Worm (Caenorhabditis elegans): Measurements from ENCODE around the gene tre-3.

Gene tre-3

DNA sequence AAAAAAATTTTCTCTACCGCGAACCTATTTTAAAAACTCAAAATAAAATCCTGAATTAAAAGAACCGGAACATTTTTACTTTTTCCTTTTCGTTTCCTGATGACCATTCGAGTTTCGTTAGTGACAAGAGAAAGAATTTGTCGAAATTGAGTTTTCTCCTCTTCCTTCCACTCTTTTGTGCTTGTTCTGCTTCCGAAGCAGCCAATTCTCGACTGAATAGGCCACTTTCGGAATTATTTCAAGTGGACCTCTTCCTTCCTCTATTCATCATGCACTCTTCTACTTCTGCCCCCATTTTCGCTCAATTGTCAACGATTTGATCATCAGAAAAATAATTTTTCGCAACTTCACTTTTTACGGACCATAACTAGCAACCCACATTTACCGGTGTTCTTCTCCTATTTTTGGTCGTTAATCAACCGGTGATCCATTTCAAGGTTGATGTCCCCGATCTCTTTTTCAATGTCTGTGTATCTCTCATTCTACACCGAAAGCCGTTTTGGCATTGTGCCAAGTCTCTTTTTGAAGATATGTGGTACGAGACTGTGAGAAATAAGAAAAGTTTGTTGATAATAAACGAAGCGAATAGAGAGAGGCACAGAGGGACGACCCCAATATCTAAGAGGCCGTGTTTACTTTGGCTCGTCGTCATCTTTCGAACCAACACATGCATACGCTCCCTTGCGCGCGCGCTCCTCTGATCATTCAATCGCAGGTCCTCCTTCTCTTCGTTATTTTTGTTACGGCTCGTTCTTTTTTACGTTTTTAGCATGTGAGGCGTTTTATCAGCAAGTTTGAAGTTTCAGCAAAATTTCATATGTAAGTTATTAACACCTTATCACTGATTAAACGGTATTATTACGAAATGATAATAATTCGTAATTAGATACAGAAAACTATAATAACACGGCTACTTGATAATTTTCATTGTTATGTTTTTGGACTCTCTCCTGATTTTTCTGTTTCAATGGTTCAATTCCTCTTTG lies 40.8 kb downstream of the tre-3 start (continued):
- no peak for TF ChIP-seq F16B12.6 (tag; optimal IDR thresholded peaks at IDR 0.05)
- TF ChIP-seq nhr-71 (tag; optimal IDR thresholded peaks at IDR 0.05), result peak; percentile 33
- no peak for TF ChIP-seq swsn-7 (tag; optimal IDR thresholded peaks at IDR 0.05)
- TF ChIP-seq unc-30 (tag; optimal IDR thresholded peaks at IDR 0.05), result no peak
- TF ChIP-seq irx-1 (tag; optimal IDR thresholded peaks at IDR 0.05), result peak; percentile 3
- no peak for TF ChIP-seq C16A3.4 (tag; optimal IDR thresholded peaks at IDR 0.05)
- no peak for TF ChIP-seq isw-1 (GFP tag; IDR thresholded peaks at IDR 0.05)
- peak; percentile 22 for TF ChIP-seq nhr-20 (tag; optimal IDR thresholded peaks at IDR 0.05)
- TF ChIP-seq nhr-47 (tag; optimal IDR thresholded peaks at IDR 0.05), result no peak
- peak; percentile 89 for TF ChIP-seq nhr-85 (tag)
- TF ChIP-seq efl-1 (optimal IDR thresholded peaks at IDR 0.05), result no peak
- TF ChIP-seq efl-1 (GFP tag; optimal IDR thresholded peaks at IDR 0.05 in 1 of 2), result peak in 1 of 2 experiments; percentile 26
- TF ChIP-seq xbp-1 (tag; optimal IDR thresholded peaks at IDR 0.05), result no peak

DNA sequence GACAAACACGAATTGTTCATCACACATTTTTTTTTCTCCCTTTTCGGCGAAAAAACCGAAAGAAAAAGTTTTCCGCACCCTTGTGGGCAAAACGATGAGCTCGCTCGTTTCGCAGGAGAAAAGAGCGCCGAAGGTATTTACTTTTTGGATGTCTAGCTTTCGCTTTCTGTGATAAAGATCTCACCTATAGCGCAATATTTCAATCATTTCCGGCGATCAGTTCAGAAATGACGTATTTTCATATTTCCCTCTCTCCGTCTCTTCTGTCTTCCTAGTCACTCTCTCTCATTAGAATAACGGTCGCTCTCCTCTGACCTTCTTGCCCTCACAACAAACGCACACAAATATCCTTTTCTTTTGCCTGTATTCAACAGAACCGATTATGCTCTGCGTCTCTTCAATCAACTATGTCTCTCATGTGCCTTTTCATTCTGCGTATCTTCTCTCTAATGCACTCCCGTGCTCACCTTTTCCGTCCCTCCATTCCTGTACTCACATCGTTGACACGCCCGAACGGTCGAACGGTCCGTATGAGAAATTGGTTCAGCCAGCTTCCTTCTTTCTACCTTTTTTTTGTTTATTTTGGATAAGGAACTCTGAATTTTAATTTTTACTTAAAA lies 41.8 kb downstream of the tre-3 start:
- TF ChIP-seq efl-1 (optimal IDR thresholded peaks at IDR 0.05) (peak; percentile 31 to 55), efl-1 (GFP tag; optimal IDR thresholded peaks at IDR 0.05 in 1 of 2) (no peak), nhr-85 (tag) (peak; percentile 88), blmp-1 (tag; optimal IDR thresholded peaks at IDR 0.05) (peak; percentile 80), nhr-77 (tag; optimal IDR thresholded peaks at IDR 0.05) (no peak), tbx-2 (tag; optimal IDR thresholded peaks at IDR 0.05) (no peak), lsy-2 (tag; optimal IDR thresholded peaks at IDR 0.05) (peak in 1 of 2 experiments; percentile 2), snu-23 (GFP tag; optimal IDR thresholded peaks at IDR 0.05) (peak; percentile 26), xbp-1 (tag; optimal IDR thresholded peaks at IDR 0.05) (no peak), nhr-90 (tag; optimal IDR thresholded peaks at IDR 0.05; ENCODE audit: poor library complexity) (peak; percentile 6), fkh-8 (tag; optimal IDR thresholded peaks at IDR 0.05) (no peak), nhr-71 (tag; optimal IDR thresholded peaks at IDR 0.05) (peak; percentile 39), lin-15B (tag; optimal IDR thresholded peaks at IDR 0.05) (no peak), rnt-1 (tag; optimal IDR thresholded peaks at IDR 0.05) (peak; percentile 7), lin-14 (GFP tag; optimal IDR thresholded peaks at IDR 0.05) (peak; percentile 60), lin-35 (GFP tag; optimal IDR thresholded peaks at IDR 0.05) (peak; percentile 0 to 36), mep-1 (tag; optimal IDR thresholded peaks at IDR 0.05) (peak; percentile 48), nhr-20 (tag; optimal IDR thresholded peaks at IDR 0.05) (peak; percentile 40), grh-1 (GFP tag; IDR thresholded peaks at IDR 0.05) (peak; percentile 19; the same call in 1 of the 2 replicates)

DNA sequence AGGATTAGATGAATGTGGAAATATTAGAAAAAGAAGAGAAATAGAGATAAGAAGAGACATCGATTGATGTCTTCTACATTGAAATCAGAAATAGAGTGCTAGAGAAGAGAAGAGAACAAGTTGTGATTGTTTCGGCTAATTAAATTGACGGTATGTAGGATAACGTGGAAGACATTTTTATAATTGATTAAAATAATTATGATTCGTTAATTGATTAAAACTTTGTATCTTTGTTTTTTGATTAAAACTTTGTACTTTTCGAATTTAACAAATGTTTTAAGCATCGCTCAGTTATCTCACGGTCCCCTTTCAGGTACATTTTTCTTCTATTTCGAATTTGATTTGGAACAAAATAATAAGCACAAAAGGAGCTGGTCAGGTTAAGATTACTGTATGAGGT lies 43.2 kb downstream of the tre-3 start, which contains the start of gene lgc-44:
Gene lgc-44, minus strand, starts transcription at position 101 of the 400 bp plus-strand sequence.
- TF ChIP-seq blmp-1 (tag; optimal IDR thresholded peaks at IDR 0.05) (peak; percentile 23), ceh-63 (GFP tag; optimal IDR thresholded peaks at IDR 0.05) (no peak), lsy-2 (tag; optimal IDR thresholded peaks at IDR 0.05) (no peak), efl-3 (GFP tag; optimal IDR thresholded peaks at IDR 0.05) (no peak)

DNA sequence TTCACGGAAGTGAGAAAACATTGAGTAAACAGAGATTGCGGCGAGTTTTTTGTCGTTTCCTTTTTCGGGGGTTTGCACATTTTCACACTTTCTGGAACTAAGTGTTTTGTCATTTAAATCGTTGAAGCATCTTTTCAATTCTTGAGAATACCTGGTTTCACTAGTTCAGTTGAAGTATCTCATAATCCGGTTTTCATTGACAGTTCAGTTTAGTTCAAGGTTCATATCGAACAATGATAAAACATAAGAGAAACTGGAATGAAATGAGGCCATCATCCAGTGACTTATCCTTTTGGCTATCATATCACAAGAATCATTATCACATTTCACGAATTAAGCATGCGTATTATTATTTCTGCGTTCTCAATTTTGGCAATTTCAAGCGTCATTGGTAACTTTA lies 48.5 kb downstream of the tre-3 start, which contains the start of gene F46F3.3:
Gene F46F3.3, plus strand, starts transcription at position 301 of the 400 bp plus-strand sequence.
- TF ChIP-seq irx-1 (tag; optimal IDR thresholded peaks at IDR 0.05) (no peak), ets-5 (GFP tag; IDR thresholded peaks at IDR 0.05) (no peak), nhr-47 (tag; optimal IDR thresholded peaks at IDR 0.05) (no peak), blmp-1 (tag; optimal IDR thresholded peaks at IDR 0.05) (peak; percentile 22), lsy-2 (tag; optimal IDR thresholded peaks at IDR 0.05) (no peak)

DNA sequence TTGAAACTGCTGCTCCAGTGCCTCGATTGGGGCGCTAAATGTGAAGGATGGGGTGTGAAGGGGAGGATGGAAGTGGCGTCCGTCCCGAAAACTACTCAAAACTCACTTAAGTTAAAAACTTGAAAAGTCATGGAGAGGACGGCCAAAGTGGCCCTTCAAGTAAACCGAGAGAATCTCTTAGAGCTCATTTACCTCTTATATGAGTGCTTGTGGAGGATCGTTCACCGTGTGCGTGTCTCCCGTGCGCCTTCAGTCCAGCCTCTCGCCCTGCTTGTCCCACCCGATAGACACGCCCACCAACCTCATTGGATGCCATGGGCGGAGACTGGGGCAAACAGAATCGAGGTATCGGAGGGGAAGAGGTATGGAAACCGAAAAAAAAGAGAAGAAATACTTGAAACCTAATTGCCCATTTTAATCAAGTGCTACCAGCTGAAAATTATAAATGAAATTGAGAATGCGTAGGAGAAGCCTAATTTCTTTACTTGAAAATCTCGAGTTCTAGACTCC lies 50.8 kb downstream of the tre-3 start, which contains the start of gene ceh-27:
Gene ceh-27, minus strand, starts transcription at position 228 of the 510 bp plus-strand sequence.
- TF ChIP-seq aha-1 (tag; optimal IDR thresholded peaks at IDR 0.05), result no peak
- TF ChIP-seq jun-1 (tag; optimal IDR thresholded peaks at IDR 0.05), result no peak
- no peak for TF ChIP-seq lin-35 (GFP tag; optimal IDR thresholded peaks at IDR 0.05)
- no peak for TF ChIP-seq hlh-17 (GFP tag; optimal IDR thresholded peaks at IDR 0.05; ENCODE audit: borderline replicate concordance)
- peak; percentile 45 for TF ChIP-seq fkh-10 (GFP tag; optimal IDR thresholded peaks at IDR 0.05)
- TF ChIP-seq alr-1 (tag; optimal IDR thresholded peaks at IDR 0.05; ENCODE audit: borderline replicate concordance), result no peak
- peak; percentile 36 for TF ChIP-seq lin-14 (GFP tag; optimal IDR thresholded peaks at IDR 0.05)
- TF ChIP-seq nhr-85 (tag), result no peak
- TF ChIP-seq mab-9 (GFP tag; IDR thresholded peaks at IDR 0.05), result no peak
- TF ChIP-seq mef-2 (tag; optimal IDR thresholded peaks at IDR 0.05), result no peak
- TF ChIP-seq dsc-1 (tag; optimal IDR thresholded peaks at IDR 0.05), result no peak
- TF ChIP-seq blmp-1 (tag; optimal IDR thresholded peaks at IDR 0.05), result no peak
- TF ChIP-seq lin-13 (GFP tag; optimal IDR thresholded peaks at IDR 0.05), result no peak
- TF ChIP-seq nhr-19 (GFP tag; conservative IDR thresholded peaks at IDR 0.05), result no peak
- no peak for TF ChIP-seq zag-1 (tag; optimal IDR thresholded peaks at IDR 0.05)
